3 worm cellular contexts compared by ENCODE assay signal in genomic region chrIII:5150980-5151379, ce11.
TF ChIP-seq lines count a peak whose summit lies in the region.

No protein-coding gene starts in this region.

TF ChIP-seq in whole organism, late embryonic, 69 proteins besides CTCF, POLR2A, EP300 and RAD21:
- no peak for TF ChIP-seq gmeb-2 (tag; optimal IDR thresholded peaks at IDR 0.05; lab: Kevin White, UChicago)
- TF ChIP-seq elt-4 (tag; optimal IDR thresholded peaks at IDR 0.05; lab: Kevin White, UChicago): no peak
- TF ChIP-seq unc-42 (tag; optimal IDR thresholded peaks at IDR 0.05; lab: Kevin White, UChicago): no peak
- peak; percentile 85 for TF ChIP-seq tbx-2 (tag; optimal IDR thresholded peaks at IDR 0.05; lab: Kevin White, UChicago)
- TF ChIP-seq ceh-6 (GFP tag; optimal IDR thresholded peaks at IDR 0.05; lab: Kevin White, UChicago): no peak
- peak; percentile 33 for TF ChIP-seq unc-55 (GFP tag; optimal IDR thresholded peaks at IDR 0.05; lab: Kevin White, UChicago)
- no peak for TF ChIP-seq ceh-2 (tag; optimal IDR thresholded peaks at IDR 0.05; lab: Kevin White, UChicago)
TF ChIP-seq in whole organism, late embryonic: peak in this region for 2.

TF ChIP-seq in whole organism, mixed stage, embryonic, 35 proteins besides CTCF, POLR2A, EP300 and RAD21:
- TF ChIP-seq elt-1 (tag; optimal IDR thresholded peaks at IDR 0.05; lab: Kevin White, UChicago; ENCODE audit: borderline replicate concordance, insufficient read depth): no peak
- TF ChIP-seq ceh-39 (tag; optimal IDR thresholded peaks at IDR 0.05; lab: Kevin White, UChicago): no peak
- no peak for TF ChIP-seq nhr-12 (tag; optimal IDR thresholded peaks at IDR 0.05; lab: Kevin White, UChicago)
- TF ChIP-seq zip-8 (tag; optimal IDR thresholded peaks at IDR 0.05; lab: Kevin White, UChicago): peak; percentile 71
- no peak for TF ChIP-seq snpc-4 (tag; optimal IDR thresholded peaks at IDR 0.05; lab: Kevin White, UChicago)
- TF ChIP-seq ceh-83 (GFP tag; optimal IDR thresholded peaks at IDR 0.05; lab: Kevin White, UChicago): no peak
- no peak for TF ChIP-seq blmp-1 (tag; optimal IDR thresholded peaks at IDR 0.05; lab: Kevin White, UChicago)
- TF ChIP-seq elt-3 (tag; optimal IDR thresholded peaks at IDR 0.05; lab: Kevin White, UChicago): no peak
- TF ChIP-seq tbx-8 (GFP tag; optimal IDR thresholded peaks at IDR 0.05; lab: Kevin White, UChicago): no peak
- no peak for TF ChIP-seq lsy-2 (tag; optimal IDR thresholded peaks at IDR 0.05; lab: Kevin White, UChicago)
- TF ChIP-seq ham-2 (GFP tag; optimal IDR thresholded peaks at IDR 0.05; lab: Kevin White, UChicago): no peak
- no peak for TF ChIP-seq nhr-76 (tag; optimal IDR thresholded peaks at IDR 0.05; lab: Kevin White, UChicago)
- peak; percentile 15 for TF ChIP-seq unc-62 (GFP tag; optimal IDR thresholded peaks at IDR 0.05; lab: Kevin White, UChicago)
- no peak for TF ChIP-seq ztf-11 (tag; optimal IDR thresholded peaks at IDR 0.05; lab: Kevin White, UChicago)
- peak; percentile 89 for TF ChIP-seq nhr-2 (tag; optimal IDR thresholded peaks at IDR 0.05; lab: Kevin White, UChicago)
- no peak for TF ChIP-seq lin-13 (tag; optimal IDR thresholded peaks at IDR 0.05; lab: Kevin White, UChicago)
- TF ChIP-seq unc-120 (tag; optimal IDR thresholded peaks at IDR 0.05; lab: Kevin White, UChicago; ENCODE audit: poor library complexity, severe bottlenecking): no peak
- TF ChIP-seq cnd-1 (tag; optimal IDR thresholded peaks at IDR 0.05; lab: Kevin White, UChicago): no peak

TF ChIP-seq in whole organism, young adult, 124 proteins besides CTCF, POLR2A, EP300 and RAD21:
- TF ChIP-seq lin-26 (GFP tag; IDR thresholded peaks at IDR 0.05; lab: Robert Waterston, UW) (no peak), akir-1 (GFP tag; optimal IDR thresholded peaks at IDR 0.05; lab: Kevin White, UChicago) (no peak), unc-62 (GFP tag; optimal IDR thresholded peaks at IDR 0.05; lab: Kevin White, UChicago) (peak; percentile 4), hsf-1 (GFP tag; IDR thresholded peaks at IDR 0.05; lab: Robert Waterston, UW) (no peak), cebp-2 (GFP tag; IDR thresholded peaks at IDR 0.05; lab: Robert Waterston, UW) (no peak)
